Fruit fly (Drosophila melanogaster): Measurements from ENCODE around the gene DCTN1-p150.

- TF ChIP-seq Sin3A (optimal IDR thresholded peaks at IDR 0.05): no peak
- TF ChIP-seq ttk (optimal IDR thresholded peaks at IDR 0.05): no peak
- TF ChIP-seq h (optimal IDR thresholded peaks at IDR 0.05): no peak
- no peak for TF ChIP-seq psq (optimal IDR thresholded peaks at IDR 0.05)
Observed at dm6 chr3L:13965502-13965843, 36.3 kb downstream of the DCTN1-p150 start.

Measured in Kc167 (cell line).